Worm (Caenorhabditis elegans) whole organism, young adult: ENCODE results near the gene micu-1.

Experiments
- ama-1 ChIP-seq, 3 experiments: fragments of 150-350 bp in 1 of 3; sonication (generic microtip) in 2 of 3; optimal IDR thresholded peaks; 2 replicates each; lab custom pipeline; 2014 to 2018; ENCODE audit warnings: missing biosample characterization in 2 of 3, missing genetic modification characterization in 2 of 3, missing genetic modification reagents in 2 of 3
- bed-2 ChIP-seq: fragments of 200-800 bp; sonication (Bioruptor generic); IDR thresholded peaks from 2 replicates; pipeline ENCODE4 v1.3.6; 2022; ENCODE audit warnings: missing genetic modification reagents, missing genetic modification characterization, missing compliant biosample characterization
- hlh-12 ChIP-seq: sonication (generic microtip); optimal IDR thresholded peaks from 2 replicates; lab custom pipeline; 2016; ENCODE audit warnings: missing genetic modification characterization, missing compliant biosample characterization
- mxl-1 ChIP-seq: sonication (generic microtip); optimal IDR thresholded peaks from 2 replicates; lab custom pipeline; 2016; ENCODE audit warnings: missing genetic modification characterization, missing compliant biosample characterization
- nhr-120 ChIP-seq: fragments of 200-800 bp; sonication (Bioruptor generic); IDR thresholded peaks from 2 replicates; pipeline ENCODE4 v1.3.6; 2022; ENCODE audit warnings: missing genetic modification characterization, missing compliant biosample characterization
- pbrm-1 ChIP-seq: fragments of 200-800 bp; sonication (Bioruptor generic); IDR thresholded peaks from 2 replicates; pipeline ENCODE4 v1.3.6; 2022; ENCODE audit warnings: missing genetic modification reagents, missing genetic modification characterization, missing compliant biosample characterization
- tbp1 ChIP-seq: fragments of 200-800 bp; sonication (Bioruptor generic); optimal IDR thresholded peaks from 2 replicates; lab custom pipeline; 2018; ENCODE audit warnings: mild to moderate bottlenecking, missing genetic modification characterization, missing compliant biosample characterization

ce11 chrIV:13313156-13313555, 15.4 kb downstream of the micu-1 start:
- TF ChIP-seq ama-1 (optimal IDR thresholded peaks at IDR 0.05; lab: Kevin White, UChicago) (no peak), ama-1 (GFP tag; optimal IDR thresholded peaks at IDR 0.05; lab: Kevin White, UChicago) (no peak), mxl-1 (tag; lab: Kevin White, UChicago) (no peak), nhr-120 (GFP tag; lab: Robert Waterston, UW) (no peak), tbp1 (GFP tag; lab: Kevin White, UChicago) (no peak), hlh-12 (tag; lab: Kevin White, UChicago) (no peak), bed-2 (GFP tag; lab: Robert Waterston, UW) (no peak), pbrm-1 (GFP tag; lab: Robert Waterston, UW) (no peak)
